Worm (Caenorhabditis elegans): Measurements from ENCODE around the gene C03E10.1.
A peak's percentile ranks its signal among the peaks of the same experiment; 100 is the strongest.

C03E10.1 gene

ce11 chrV:11308915-11309314 lies 17.9 kb downstream of the C03E10.1 start (continued):
- TF ChIP-seq lin-15B (tag; optimal IDR thresholded peaks at IDR 0.05) = no peak
- TF ChIP-seq lin-13 (GFP tag; optimal IDR thresholded peaks at IDR 0.05) = no peak
- TF ChIP-seq unc-39 (tag; optimal IDR thresholded peaks at IDR 0.05) = no peak
- TF ChIP-seq zfp-2 (tag; optimal IDR thresholded peaks at IDR 0.05) = no peak
- no peak for TF ChIP-seq dpl-1 (GFP tag; optimal IDR thresholded peaks at IDR 0.05)
- TF ChIP-seq Y105C5A.15 (GFP tag; IDR thresholded peaks at IDR 0.05) = no peak
- no peak for TF ChIP-seq lin-39 (tag; optimal IDR thresholded peaks at IDR 0.05)

- TF ChIP-seq tra-1 (GFP tag; IDR thresholded peaks at IDR 0.05) = peak; percentile 73; the same call in 1 of the 2 replicates
- peak; percentile 64 for TF ChIP-seq nhr-77 (tag; optimal IDR thresholded peaks at IDR 0.05)
- peak; percentile 66 for TF ChIP-seq hlh-11 (tag; optimal IDR thresholded peaks at IDR 0.05)
- peak; percentile 45 for TF ChIP-seq nhr-48 (tag; optimal IDR thresholded peaks at IDR 0.05)
- peak in 1 of 2 experiments; percentile 35 for TF ChIP-seq mdl-1 (tag; optimal IDR thresholded peaks at IDR 0.05)
- TF ChIP-seq lin-39 (tag; optimal IDR thresholded peaks at IDR 0.05) = no peak
- TF ChIP-seq php-3 (GFP tag; IDR thresholded peaks at IDR 0.05) = peak; percentile 75
- no peak for TF ChIP-seq set-16 (GFP tag; IDR thresholded peaks at IDR 0.05)
- peak; percentile 85 for TF ChIP-seq nhr-28 (tag; optimal IDR thresholded peaks at IDR 0.05)
- TF ChIP-seq pqm-1 (tag; optimal IDR thresholded peaks at IDR 0.05) = peak; percentile 93
- TF ChIP-seq lir-3 (tag; optimal IDR thresholded peaks at IDR 0.05) = no peak
- TF ChIP-seq lin-1 (GFP tag; IDR thresholded peaks at IDR 0.05) = peak; percentile 84
- no peak for TF ChIP-seq ZK546.5 (tag; optimal IDR thresholded peaks at IDR 0.05)
- TF ChIP-seq dmd-6 (GFP tag; IDR thresholded peaks at IDR 0.05) = peak; percentile 85
- TF ChIP-seq mxl-3 (GFP tag; optimal IDR thresholded peaks at IDR 0.05) = peak; percentile 46
- TF ChIP-seq daf-16 (GFP tag; optimal IDR thresholded peaks at IDR 0.05) = no peak
- TF ChIP-seq daf-16 (tag; optimal IDR thresholded peaks at IDR 0.05) = peak; percentile 55
These were observed 20.1 kb downstream of the C03E10.1 start, which contains the start of gene T03F7.7 for ce11 chrV:11311013-11311472. TSS of gene T03F7.7 (plus strand) at chrV:11311422.

- TF ChIP-seq F37D6.2 (tag; optimal IDR thresholded peaks at IDR 0.05) (no peak), aha-1 (tag) (peak; percentile 77), unc-62 (GFP tag; optimal IDR thresholded peaks at IDR 0.05 in 1 of 2) (peak in 1 of 2 experiments; percentile 24), unc-62 (tag; optimal IDR thresholded peaks at IDR 0.05) (no peak)
These were observed 21.9 kb downstream of the C03E10.1 start for ce11 chrV:11312904-11313303.

- no peak for TF ChIP-seq ces-1 (GFP tag; optimal IDR thresholded peaks at IDR 0.05)
- no peak for TF ChIP-seq ztf-11 (tag; optimal IDR thresholded peaks at IDR 0.05)
- TF ChIP-seq lin-38 (GFP tag; IDR thresholded peaks at IDR 0.05) = peak; percentile 92
- TF ChIP-seq ceh-20 (GFP tag; IDR thresholded peaks at IDR 0.05) = peak; percentile 93
- peak; percentile 8 for TF ChIP-seq zag-1 (tag; optimal IDR thresholded peaks at IDR 0.05)
- no peak for TF ChIP-seq set-16 (GFP tag; IDR thresholded peaks at IDR 0.05)
- TF ChIP-seq F26F4.8 (GFP tag; conservative IDR thresholded peaks at IDR 0.05) = peak; percentile 100
- TF ChIP-seq ama-1 (optimal IDR thresholded peaks at IDR 0.05) = peak; percentile 11
- TF ChIP-seq dpl-1 (GFP tag; optimal IDR thresholded peaks at IDR 0.05) = peak; percentile 56
- TF ChIP-seq T26A8.4 (GFP tag; IDR thresholded peaks at IDR 0.05) = peak; percentile 96
- TF ChIP-seq ctbp-1 (GFP tag; IDR thresholded peaks at IDR 0.05) = peak; percentile 98
- TF ChIP-seq nhr-10 (tag; optimal IDR thresholded peaks at IDR 0.05) = peak; percentile 76
- TF ChIP-seq ZK337.2 (GFP tag; IDR thresholded peaks at IDR 0.05) = peak; percentile 95
- TF ChIP-seq zfp-3 (GFP tag; conservative IDR thresholded peaks at IDR 0.05) = peak; percentile 92
- peak; percentile 93 for TF ChIP-seq zip-11 (GFP tag; IDR thresholded peaks at IDR 0.05)
- no peak for TF ChIP-seq unc-39 (tag; optimal IDR thresholded peaks at IDR 0.05)
- TF ChIP-seq mes-2 (tag; optimal IDR thresholded peaks at IDR 0.05; ENCODE audit: poor library complexity, severe bottlenecking) = peak; percentile 93
- peak in 1 of 2 experiments; percentile 28 for TF ChIP-seq ZK546.5 (tag; optimal IDR thresholded peaks at IDR 0.05)
- peak; percentile 89 for TF ChIP-seq dmd-6 (GFP tag; IDR thresholded peaks at IDR 0.05)
- peak; percentile 28 for TF ChIP-seq lin-15B (tag; optimal IDR thresholded peaks at IDR 0.05)
- TF ChIP-seq Y5F2A.4 (GFP tag; optimal IDR thresholded peaks at IDR 0.05) = peak; percentile 97
- TF ChIP-seq fos-1 (tag; optimal IDR thresholded peaks at IDR 0.05) = no peak
- TF ChIP-seq nhr-237 (tag; optimal IDR thresholded peaks at IDR 0.05) = no peak
- peak; percentile 99 for TF ChIP-seq sdz-12 (GFP tag; optimal IDR thresholded peaks at IDR 0.05)
- TF ChIP-seq nhr-48 (tag; optimal IDR thresholded peaks at IDR 0.05) = peak; percentile 79
- TF ChIP-seq Y48G9A.11 (GFP tag; IDR thresholded peaks at IDR 0.05) = peak; percentile 94
These were observed 23.3 kb downstream of the C03E10.1 start for ce11 chrV:11314025-11314880.

Measured in whole organism, L4 larva.